Fruit fly (Drosophila melanogaster) S2 (cell line): Measurements from ENCODE around the gene CG6878.

ENCODE experiments used
- CG8478 ChIP-seq: fragments of >200 bp; optimal IDR thresholded peaks from 2 replicates; lab custom pipeline; 2018
- CTCF ChIP-seq, 2 experiments: fragments of >200 bp; optimal IDR thresholded peaks; 2 replicates each; lab custom pipeline; 2018

- TF ChIP-seq CG8478 (lab: Kevin White, UChicago) = no peak
- TF ChIP-seq CTCF (optimal IDR thresholded peaks at IDR 0.05; lab: Kevin White, UChicago) = no peak
Measured at dm6 chr3L:15199216-15200090, 37.8 kb downstream of the CG6878 start.
